Fruit fly (Drosophila melanogaster) Kc167 (cell line): ENCODE measurements around the gene CG15564.

Experiments
- Myc ChIP-seq: fragments of >200 bp; optimal IDR thresholded peaks from 2 replicates; lab custom pipeline; 2017; ENCODE audit warnings: missing external identifiers
- Sin3A ChIP-seq: fragments of >200 bp; optimal IDR thresholded peaks from 2 replicates; lab custom pipeline; 2018; ENCODE audit warnings: missing external identifiers
- h ChIP-seq: fragments of >200 bp; optimal IDR thresholded peaks from 3 replicates; lab custom pipeline; 2018; ENCODE audit warnings: missing external identifiers
- insv ChIP-seq: fragments of >200 bp; optimal IDR thresholded peaks from 3 replicates; lab custom pipeline; 2018; ENCODE audit warnings: missing external identifiers
- psq ChIP-seq: fragments of >200 bp; optimal IDR thresholded peaks from 2 replicates; lab custom pipeline; 2017; ENCODE audit warnings: missing external identifiers
- ttk ChIP-seq: sonication (Bioruptor generic); optimal IDR thresholded peaks from 2 replicates; lab custom pipeline; 2017; ENCODE audit warnings: missing external identifiers

CG15564 gene

dm6 chr3R:31197142-31197994, 37.8 kb downstream of the CG15564 start:
- TF ChIP-seq h (lab: Kevin White, UChicago) (no peak), insv (lab: Kevin White, UChicago) (no peak), Myc (lab: Kevin White, UChicago) (no peak), ttk (lab: Kevin White, UChicago) (no peak), Sin3A (lab: Kevin White, UChicago) (no peak), psq (lab: Kevin White, UChicago) (no peak)

- TF ChIP-seq Myc (lab: Kevin White, UChicago) (no peak), insv (lab: Kevin White, UChicago) (no peak), psq (lab: Kevin White, UChicago) (no peak), h (lab: Kevin White, UChicago) (no peak), Sin3A (lab: Kevin White, UChicago) (no peak)
Observed at dm6 chr3R:31196731-31197130, 38.4 kb downstream of the CG15564 start, which contains the start of gene CG1544. Gene CG1544, plus strand, starts transcription at chr3R:31196916.

- no peak for TF ChIP-seq ttk (lab: Kevin White, UChicago)
- no peak for TF ChIP-seq insv (lab: Kevin White, UChicago)
- TF ChIP-seq Sin3A (lab: Kevin White, UChicago) = no peak
Observed at dm6 chr3R:31195695-31196113, 39.5 kb downstream of the CG15564 start, which contains the start of gene mesh. Gene mesh, minus strand, starts transcription at chr3R:31195762.

dm6 chr3R:31194627-31195026, 40.5 kb downstream of the CG15564 start:
- TF ChIP-seq psq (lab: Kevin White, UChicago) = no peak
- no peak for TF ChIP-seq Myc (lab: Kevin White, UChicago)
- TF ChIP-seq ttk (lab: Kevin White, UChicago) = no peak
- no peak for TF ChIP-seq insv (lab: Kevin White, UChicago)
- TF ChIP-seq h (lab: Kevin White, UChicago) = no peak
- no peak for TF ChIP-seq Sin3A (lab: Kevin White, UChicago)

- TF ChIP-seq psq (lab: Kevin White, UChicago) = no peak
- TF ChIP-seq h (lab: Kevin White, UChicago) = no peak
- TF ChIP-seq Myc (lab: Kevin White, UChicago) = no peak
- no peak for TF ChIP-seq ttk (lab: Kevin White, UChicago)
- no peak for TF ChIP-seq Sin3A (lab: Kevin White, UChicago)
- TF ChIP-seq insv (lab: Kevin White, UChicago) = no peak
Observed at dm6 chr3R:31193062-31193461, 42.1 kb downstream of the CG15564 start, which contains the start of gene bnk. Gene bnk, plus strand, starts transcription at chr3R:31193362.
